Fruit fly (Drosophila melanogaster): ENCODE data around the gene hng3.

The hng3 gene

DNA sequence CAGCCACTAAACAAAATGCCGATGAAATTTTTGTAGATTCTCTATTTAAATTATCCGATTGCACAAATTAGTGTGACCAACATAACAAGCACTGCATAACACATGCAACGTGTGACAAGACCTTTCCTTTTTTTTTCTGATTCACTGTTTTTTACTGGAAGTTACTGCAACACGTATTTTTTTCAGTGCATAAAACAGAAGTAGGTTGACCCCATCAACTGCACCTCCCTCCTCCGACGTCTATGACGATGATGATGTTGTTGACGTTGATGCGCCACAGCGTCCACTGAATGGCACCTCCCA is 19.7 kb upstream of the hng3 start (continued):
- peak; percentile 37 for TF ChIP-seq CG10979 (tag; optimal IDR thresholded peaks at IDR 0.05)
- no peak for TF ChIP-seq CG7745 (tag; optimal IDR thresholded peaks at IDR 0.05)
- TF ChIP-seq Neu2 (GFP tag; optimal IDR thresholded peaks at IDR 0.05; ENCODE audit: borderline replicate concordance): no peak
- no peak for TF ChIP-seq az2 (GFP tag; optimal IDR thresholded peaks at IDR 0.05)
- no peak for TF ChIP-seq ro (GFP tag; IDR thresholded peaks at IDR 0.05)
- TF ChIP-seq Kr (GFP tag; optimal IDR thresholded peaks at IDR 0.05): no peak
- TF ChIP-seq odd (GFP tag; optimal IDR thresholded peaks at IDR 0.05): no peak
- no peak for TF ChIP-seq gcm (GFP tag; optimal IDR thresholded peaks at IDR 0.05)
- TF ChIP-seq CG13123 (GFP tag; optimal IDR thresholded peaks at IDR 0.05): no peak
- TF ChIP-seq Sry-β (GFP tag; optimal IDR thresholded peaks at IDR 0.05): no peak
- 0 out of 2 replicates have a peak, but pooled peaks have one; percentile 14 for TF ChIP-seq CG7372 (GFP tag; IDR thresholded peaks at IDR 0.05)
- no peak for TF ChIP-seq schlank (tag; optimal IDR thresholded peaks at IDR 0.05)
- TF ChIP-seq CG11504 (tag; optimal IDR thresholded peaks at IDR 0.05): peak; percentile 69
- no peak for TF ChIP-seq fd64A (GFP tag; optimal IDR thresholded peaks at IDR 0.05)
- TF ChIP-seq CG7556 (GFP tag; optimal IDR thresholded peaks at IDR 0.05): no peak
- peak in 1 of 2 experiments; percentile 50 for TF ChIP-seq Hr51 (GFP tag; optimal IDR thresholded peaks at IDR 0.05)
- TF ChIP-seq CG14667 (GFP tag; IDR thresholded peaks at IDR 0.05): no peak
- no peak for TF ChIP-seq fu2 (GFP tag; optimal IDR thresholded peaks at IDR 0.05)
- TF ChIP-seq mld (GFP tag; IDR thresholded peaks at IDR 0.05; ENCODE audit: partially characterized antibody): no peak
- no peak for TF ChIP-seq cg (GFP tag; optimal IDR thresholded peaks at IDR 0.05)
- TF ChIP-seq crc (GFP tag; optimal IDR thresholded peaks at IDR 0.05): no peak
- TF ChIP-seq B-H1 (GFP tag; IDR thresholded peaks at IDR 0.05): no peak
- no peak for TF ChIP-seq CG33557 (GFP tag; optimal IDR thresholded peaks at IDR 0.05)
- no peak for TF ChIP-seq CG4404 (GFP tag; IDR thresholded peaks at IDR 0.05)
- TF ChIP-seq CG2889 (GFP tag; IDR thresholded peaks at IDR 0.05): no peak
- no peak for TF ChIP-seq otp (GFP tag; IDR thresholded peaks at IDR 0.05)
- peak; percentile 13; the same call in 1 of the 2 replicates for TF ChIP-seq ap (GFP tag; IDR thresholded peaks at IDR 0.05)
- TF ChIP-seq z (GFP tag; IDR thresholded peaks at IDR 0.05): no peak
- TF ChIP-seq CG7786 (GFP tag; optimal IDR thresholded peaks at IDR 0.05): no peak
- TF ChIP-seq Aef1 (GFP tag; IDR thresholded peaks at IDR 0.05): no peak
- 0 out of 3 replicates have a peak, but pooled peaks have one; percentile 6 for TF ChIP-seq jigr1 (GFP tag; IDR thresholded peaks at IDR 0.05)
- no peak for TF ChIP-seq psq (GFP tag; optimal IDR thresholded peaks at IDR 0.05)
- TF ChIP-seq ab (GFP tag; optimal IDR thresholded peaks at IDR 0.05): no peak
- TF ChIP-seq fd96Cb (tag; optimal IDR thresholded peaks at IDR 0.05): peak; percentile 28
- TF ChIP-seq vvl (GFP tag; IDR thresholded peaks at IDR 0.05): peak; percentile 37; the same call in 1 of the 2 replicates
- TF ChIP-seq CG8765 (GFP tag; IDR thresholded peaks at IDR 0.05): no peak
- TF ChIP-seq Sox100B (GFP tag; optimal IDR thresholded peaks at IDR 0.05): peak; percentile 23
- TF ChIP-seq Usf (GFP tag; optimal IDR thresholded peaks at IDR 0.05): no peak
- no peak for TF ChIP-seq toy (GFP tag; IDR thresholded peaks at IDR 0.05)
- no peak for TF ChIP-seq Hmr (GFP tag; optimal IDR thresholded peaks at IDR 0.05)
- no peak for TF ChIP-seq CG17385 (GFP tag; optimal IDR thresholded peaks at IDR 0.05)
- peak; percentile 69 for TF ChIP-seq CG17359 (tag; optimal IDR thresholded peaks at IDR 0.05)
- TF ChIP-seq Oli (tag; optimal IDR thresholded peaks at IDR 0.05): peak; percentile 54
- no peak for TF ChIP-seq Opbp (GFP tag; IDR thresholded peaks at IDR 0.05; ENCODE audit: partially characterized antibody)
- TF ChIP-seq CG3726 (GFP tag; IDR thresholded peaks at IDR 0.05): no peak
- no peak for TF ChIP-seq cwo (GFP tag; optimal IDR thresholded peaks at IDR 0.05)
- no peak for TF ChIP-seq CG9797 (GFP tag; optimal IDR thresholded peaks at IDR 0.05)
- TF ChIP-seq BtbVII (GFP tag; optimal IDR thresholded peaks at IDR 0.05): no peak
- no peak for TF ChIP-seq pum (GFP tag; optimal IDR thresholded peaks at IDR 0.05)
- no peak for TF ChIP-seq CG3838 (GFP tag; optimal IDR thresholded peaks at IDR 0.05)
- TF ChIP-seq Adf1 (GFP tag; IDR thresholded peaks at IDR 0.05): no peak
- TF ChIP-seq CG15269 (tag; optimal IDR thresholded peaks at IDR 0.05): no peak

Measured in whole organism, embryonic.